Worm (Caenorhabditis elegans) whole organism, L2 larva: Measurements from ENCODE around the gene C47E12.2.

Experiments used
- C34F6.9 ChIP-seq: fragments of 150-350 bp; optimal IDR thresholded peaks from 2 replicates; lab custom pipeline; 2014; ENCODE audit warnings: missing biosample characterization, missing genetic modification characterization
- F13H6.1 ChIP-seq: sonication (generic microtip); optimal IDR thresholded peaks from 2 replicates; lab custom pipeline; 2016; ENCODE audit warnings: missing genetic modification characterization, missing compliant biosample characterization
- R02D3.7 ChIP-seq: fragments of 150-350 bp; optimal IDR thresholded peaks from 2 replicates; lab custom pipeline; 2014; ENCODE audit warnings: missing biosample characterization, missing genetic modification characterization
- Y55F3AM.14 ChIP-seq: fragments of 200-800 bp; sonication (Bioruptor generic); optimal IDR thresholded peaks from 2 replicates; lab custom pipeline; 2018; ENCODE audit warnings: mild to moderate bottlenecking, missing genetic modification characterization, missing compliant biosample characterization
- ZK546.5 ChIP-seq: sonication (generic microtip); optimal IDR thresholded peaks from 2 replicates; lab custom pipeline; 2017; ENCODE audit warnings: missing biosample characterization, missing genetic modification characterization
- alr-1 ChIP-seq: fragments of 150-350 bp; optimal IDR thresholded peaks from 2 replicates; lab custom pipeline; 2014; ENCODE audit warnings: missing biosample characterization, missing genetic modification characterization
- aly-2 ChIP-seq: fragments of 150-350 bp; optimal IDR thresholded peaks from 2 replicates; lab custom pipeline; 2014; ENCODE audit warnings: missing biosample characterization, missing genetic modification characterization
- ama-1 ChIP-seq: fragments of 150-350 bp; optimal IDR thresholded peaks from 2 replicates; lab custom pipeline; 2018; ENCODE audit warnings: inconsistent platforms
- blmp-1 ChIP-seq: sonication (generic microtip); optimal IDR thresholded peaks from 2 replicates; lab custom pipeline; 2017; ENCODE audit warnings: missing genetic modification characterization, mild to moderate bottlenecking, missing compliant biosample characterization, antibody characterized with exemption, moderate library complexity; ENCODE audit not compliant: insufficient read depth
- ceh-16 ChIP-seq: fragments of 150-350 bp; optimal IDR thresholded peaks from 2 replicates; lab custom pipeline; 2014; ENCODE audit warnings: missing biosample characterization, missing genetic modification characterization
- ceh-82 ChIP-seq: fragments of 150-350 bp; optimal IDR thresholded peaks from 2 replicates; lab custom pipeline; 2014; ENCODE audit warnings: missing biosample characterization, missing genetic modification characterization
- dmd-4 ChIP-seq: sonication (generic microtip); optimal IDR thresholded peaks from 2 replicates; lab custom pipeline; 2017; ENCODE audit warnings: missing biosample characterization, missing genetic modification characterization
- egl-27 ChIP-seq: sonication (generic microtip); optimal IDR thresholded peaks from 3 replicates; lab custom pipeline; 2017; ENCODE audit warnings: missing biosample characterization, missing genetic modification reagents, missing genetic modification characterization
- elt-1 ChIP-seq: fragments of 150-350 bp; optimal IDR thresholded peaks from 2 replicates; lab custom pipeline; 2014; ENCODE audit warnings: missing biosample characterization, missing genetic modification characterization
- elt-3 ChIP-seq: sonication (generic microtip); optimal IDR thresholded peaks from 2 replicates; lab custom pipeline; 2017; ENCODE audit warnings: missing biosample characterization, missing genetic modification characterization
- fos-1 ChIP-seq: fragments of 150-350 bp; optimal IDR thresholded peaks from 2 replicates; lab custom pipeline; 2014; ENCODE audit warnings: missing biosample characterization, missing genetic modification characterization
- gmeb-1 ChIP-seq: fragments of 150-350 bp; optimal IDR thresholded peaks from 2 replicates; lab custom pipeline; 2014; ENCODE audit warnings: missing biosample characterization, missing genetic modification characterization
- lin-11 ChIP-seq: fragments of 150-350 bp; sonication (generic microtip); optimal IDR thresholded peaks from 2 replicates; lab custom pipeline; 2014; ENCODE audit warnings: missing biosample characterization, missing genetic modification characterization, inconsistent platforms, mixed read lengths
- lin-13 ChIP-seq: fragments of 150-350 bp; optimal IDR thresholded peaks from 2 replicates; lab custom pipeline; 2014; ENCODE audit warnings: missing biosample characterization, missing genetic modification reagents, missing genetic modification characterization
- lsy-2 ChIP-seq, 2 experiments: fragments of 150-350 bp in 1 of 2; sonication (generic microtip) in 1 of 2; optimal IDR thresholded peaks; 2 replicates each; lab custom pipeline; 2014 to 2017; ENCODE audit warnings: missing biosample characterization in 2 of 2, missing genetic modification characterization in 2 of 2
- mab-5 ChIP-seq: fragments of 150-350 bp; optimal IDR thresholded peaks from 2 replicates; lab custom pipeline; 2014; ENCODE audit warnings: missing biosample characterization, missing genetic modification characterization
- mbf-1 ChIP-seq: sonication (generic microtip); optimal IDR thresholded peaks from 2 replicates; lab custom pipeline; 2017; ENCODE audit warnings: missing biosample characterization, missing genetic modification characterization
- mdl-1 ChIP-seq, 2 experiments: fragments of 150-350 bp in 1 of 2; sonication (generic microtip) in 1 of 2; optimal IDR thresholded peaks; 2 replicates each; lab custom pipeline; 2017; ENCODE audit warnings: missing biosample characterization in 2 of 2, missing genetic modification characterization in 2 of 2
- nhr-10 ChIP-seq: sonication (generic microtip); optimal IDR thresholded peaks from 2 replicates; lab custom pipeline; 2017; ENCODE audit warnings: missing biosample characterization, missing genetic modification characterization
- nhr-11 ChIP-seq: fragments of 150-350 bp; optimal IDR thresholded peaks from 2 replicates; lab custom pipeline; 2014; ENCODE audit warnings: missing biosample characterization, missing genetic modification characterization
- nhr-12 ChIP-seq: fragments of 150-350 bp; optimal IDR thresholded peaks from 2 replicates; lab custom pipeline; 2014; ENCODE audit warnings: missing biosample characterization, missing genetic modification characterization
- nhr-129 ChIP-seq: fragments of 150-350 bp; optimal IDR thresholded peaks from 2 replicates; lab custom pipeline; 2014; ENCODE audit warnings: missing biosample characterization, missing genetic modification characterization
- nhr-23 ChIP-seq: fragments of 150-350 bp; optimal IDR thresholded peaks from 2 replicates; lab custom pipeline; 2014; ENCODE audit warnings: missing biosample characterization, missing genetic modification reagents, missing genetic modification characterization
- nhr-25 ChIP-seq: fragments of 150-350 bp; sonication (generic microtip); optimal IDR thresholded peaks from 3 replicates; lab custom pipeline; 2014; ENCODE audit warnings: missing biosample characterization, missing genetic modification characterization
- nhr-77 ChIP-seq: fragments of 150-350 bp; optimal IDR thresholded peaks from 2 replicates; lab custom pipeline; 2014; ENCODE audit warnings: missing biosample characterization, missing genetic modification characterization
- peb-1 ChIP-seq: fragments of 150-350 bp; optimal IDR thresholded peaks from 2 replicates; lab custom pipeline; 2014; ENCODE audit warnings: missing biosample characterization, missing genetic modification characterization
- sem-4 ChIP-seq: fragments of 150-350 bp; optimal IDR thresholded peaks from 2 replicates; lab custom pipeline; 2014; ENCODE audit warnings: missing biosample characterization, missing genetic modification reagents, missing genetic modification characterization
- skn-1 ChIP-seq: sonication (generic microtip); optimal IDR thresholded peaks from 2 replicates; lab custom pipeline; 2017; ENCODE audit warnings: missing biosample characterization, missing genetic modification characterization
- sma-3 ChIP-seq: sonication (generic microtip); optimal IDR thresholded peaks from 2 replicates; lab custom pipeline; 2016; ENCODE audit warnings: missing genetic modification reagents, missing genetic modification characterization, missing compliant biosample characterization
- sma-9 ChIP-seq, 2 experiments: fragments of 150-350 bp in 1 of 2; sonication (generic microtip) in 1 of 2; optimal IDR thresholded peaks; 2 replicates each; lab custom pipeline; 2014 to 2016; ENCODE audit warnings: missing genetic modification characterization in 2 of 2, mild to moderate bottlenecking in 1 of 2, missing biosample characterization in 1 of 2, missing compliant biosample characterization in 1 of 2, missing genetic modification reagents in 1 of 2, moderate library complexity in 1 of 2
- snpc-4 ChIP-seq: fragments of 150-350 bp; optimal IDR thresholded peaks from 2 replicates; lab custom pipeline; 2014; ENCODE audit warnings: missing biosample characterization, missing genetic modification characterization
- unc-39 ChIP-seq: fragments of 150-350 bp; optimal IDR thresholded peaks from 2 replicates; lab custom pipeline; 2014; ENCODE audit warnings: missing biosample characterization, missing genetic modification characterization
- unc-55 ChIP-seq: fragments of 150-350 bp; sonication (generic microtip); optimal IDR thresholded peaks from 3 replicates; lab custom pipeline; 2014; ENCODE audit warnings: missing biosample characterization, missing genetic modification reagents, missing genetic modification characterization
- ztf-1 ChIP-seq: fragments of 200-800 bp; sonication (Bioruptor generic); conservative IDR thresholded peaks from 2 replicates; pipeline ENCODE4 v1.3.6; 2022; ENCODE audit warnings: missing genetic modification characterization, missing compliant biosample characterization
- ztf-4 ChIP-seq: fragments of 150-350 bp; optimal IDR thresholded peaks from 2 replicates; lab custom pipeline; 2014; ENCODE audit warnings: missing biosample characterization, missing genetic modification characterization

Gene C47E12.2

ce11 chrIV:10007758-10008157 is 4.5 kb upstream of the C47E12.2 start (continued):
- TF ChIP-seq ceh-82 (tag; lab: Kevin White, UChicago) (no peak), lin-11 (no peak), ceh-16 (tag; lab: Kevin White, UChicago) (no peak), ZK546.5 (tag; lab: Kevin White, UChicago) (no peak), nhr-129 (peak; percentile 11), blmp-1 (tag; lab: Kevin White, UChicago) (peak; percentile 93), mab-5 (no peak), elt-3 (no peak), elt-1 (tag; lab: Kevin White, UChicago) (no peak)

ce11 chrIV:10006792-10007191 is 3.5 kb upstream of the C47E12.2 start, which contains the start of gene C47E12.13:
TSS of gene C47E12.13 (minus strand) at chrIV:10006892.
- TF ChIP-seq lsy-2 (tag; optimal IDR thresholded peaks at IDR 0.05; lab: Kevin White, UChicago) (no peak), R02D3.7 (tag; lab: Kevin White, UChicago) (no peak), ZK546.5 (tag; lab: Kevin White, UChicago) (no peak), unc-55 (GFP tag; lab: Kevin White, UChicago) (no peak)
- TF ChIP-seq, all 48 proteins: peak for 0

DNA sequence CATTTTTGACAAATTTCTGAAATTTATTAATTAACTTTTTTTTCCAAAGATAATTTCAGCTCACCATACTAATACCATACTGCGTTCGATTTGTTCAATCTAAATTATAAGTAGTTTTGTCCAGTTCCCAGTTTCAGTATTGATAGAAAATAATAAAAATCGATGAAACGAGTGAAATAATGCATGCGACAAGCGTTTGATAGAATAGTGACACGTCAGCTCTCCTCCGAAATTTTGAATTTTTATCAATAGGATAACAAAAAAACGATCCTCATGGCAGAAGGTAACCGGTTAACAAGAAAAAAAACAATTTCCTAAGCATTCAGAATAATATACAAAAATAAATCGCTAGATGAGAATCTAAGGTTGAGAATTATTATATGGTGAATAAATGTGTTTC is 1.6 kb downstream of the C47E12.2 start, which contains the start of gene C47E12.3:
C47E12.3 (minus strand) TSS at position 101 of the 400 bp plus-strand sequence.
- no peak for TF ChIP-seq C34F6.9 (tag; lab: Kevin White, UChicago)

DNA sequence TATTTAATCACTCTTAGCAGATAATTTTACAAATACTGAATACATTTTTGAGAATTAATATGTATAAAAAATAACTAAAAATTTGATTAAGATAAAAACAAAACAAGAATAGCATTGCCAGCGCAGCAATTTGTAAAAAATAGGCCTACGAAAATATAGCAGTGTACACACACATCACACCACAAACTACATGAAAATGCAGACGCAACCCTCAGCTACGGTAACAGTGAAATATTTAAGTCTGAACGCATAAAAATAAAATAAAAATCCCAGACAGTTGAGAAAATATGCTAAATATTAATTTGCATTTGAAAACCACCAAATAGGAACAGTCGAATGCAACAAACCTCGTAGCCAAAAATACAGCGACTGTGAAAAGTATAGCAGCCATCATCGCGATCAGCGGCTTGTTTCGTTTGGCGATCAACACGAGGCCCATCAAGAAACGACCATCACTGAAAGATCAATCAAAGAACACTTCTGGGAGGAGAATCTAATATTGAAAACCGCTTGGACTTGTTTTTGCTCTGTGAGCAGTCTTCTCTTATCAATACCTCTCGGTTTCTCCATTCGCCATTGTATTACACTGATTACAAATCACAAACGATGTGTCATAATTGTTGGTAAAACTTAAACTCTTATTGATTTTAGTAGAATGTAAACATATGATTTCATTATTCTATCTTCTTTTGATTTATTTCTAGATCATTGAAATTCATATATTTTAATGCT is 4.6 kb downstream of the C47E12.2 start, which contains the start of gene pyp-1:
pyp-1 (minus strand) TSS at position 439 of the 732 bp plus-strand sequence.
- TF ChIP-seq sma-9 (GFP tag; optimal IDR thresholded peaks at IDR 0.05; lab: Kevin White, UChicago) (peak; percentile 22), sma-9 (tag; optimal IDR thresholded peaks at IDR 0.05; lab: Kevin White, UChicago) (no peak), ama-1 (lab: Kevin White, UChicago) (peak; percentile 33), lsy-2 (tag; optimal IDR thresholded peaks at IDR 0.05; lab: Kevin White, UChicago) (peak in 1 of 2 experiments; percentile 69), fos-1 (tag; lab: Kevin White, UChicago) (peak; percentile 56), aly-2 (tag; lab: Kevin White, UChicago) (no peak), F13H6.1 (no peak), unc-55 (GFP tag; lab: Kevin White, UChicago) (peak; percentile 34)
- TF ChIP-seq, all 48 proteins: peak for 5

DNA sequence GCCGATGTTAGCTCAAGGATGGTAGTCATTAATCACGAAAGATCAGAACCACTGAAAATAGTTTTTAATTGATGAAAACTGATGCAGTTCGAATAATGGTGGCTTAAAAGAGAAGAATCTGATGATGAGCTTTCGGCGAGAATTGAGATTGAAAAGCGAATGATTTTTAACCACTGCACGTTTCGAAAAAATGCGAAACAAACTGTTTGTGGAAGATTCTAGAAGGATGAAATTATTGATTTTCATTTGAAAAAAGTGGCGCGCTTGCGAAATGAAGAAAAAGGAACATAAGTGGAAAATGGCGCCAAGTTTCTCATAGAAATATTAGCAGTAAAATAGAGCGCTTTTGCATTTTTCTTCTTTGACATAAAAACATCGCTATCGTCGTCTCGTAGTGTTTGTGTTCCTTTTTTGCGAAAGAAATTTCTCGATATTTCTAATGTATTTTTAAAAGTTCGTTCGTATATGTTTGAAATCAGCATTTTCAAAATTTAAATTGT is 8.4 kb downstream of the C47E12.2 start, which contains the start of gene uba-1:
uba-1 (minus strand) TSS at position 51 of the 500 bp plus-strand sequence.
- peak; percentile 5 for TF ChIP-seq gmeb-1 (tag; lab: Kevin White, UChicago)
- peak; percentile 13 for TF ChIP-seq F13H6.1
- TF ChIP-seq skn-1 (tag; lab: Kevin White, UChicago) = no peak
- no peak for TF ChIP-seq snpc-4 (tag; lab: Kevin White, UChicago)
- no peak for TF ChIP-seq sem-4 (tag; lab: Kevin White, UChicago)
- peak; percentile 41 for TF ChIP-seq sma-3 (GFP tag; lab: Kevin White, UChicago)
- TF ChIP-seq nhr-129 = no peak
- TF ChIP-seq blmp-1 (tag; lab: Kevin White, UChicago) = no peak
- TF ChIP-seq ztf-4 = no peak
- no peak for TF ChIP-seq dmd-4 (tag; lab: Kevin White, UChicago)
- peak; percentile 12 for TF ChIP-seq mab-5
- peak; percentile 55 for TF ChIP-seq C34F6.9 (tag; lab: Kevin White, UChicago)
- peak; percentile 67 for TF ChIP-seq nhr-25 (tag; lab: Kevin White, UChicago)
- no peak for TF ChIP-seq ztf-1 (GFP tag; lab: Robert Waterston, UW)
- no peak for TF ChIP-seq nhr-23
- no peak for TF ChIP-seq ceh-82 (tag; lab: Kevin White, UChicago)
- TF ChIP-seq unc-55 (GFP tag; lab: Kevin White, UChicago) = peak; percentile 55
- TF ChIP-seq ceh-16 (tag; lab: Kevin White, UChicago) = no peak
- no peak for TF ChIP-seq mdl-1 (tag; optimal IDR thresholded peaks at IDR 0.05; lab: Kevin White, UChicago)
- no peak for TF ChIP-seq unc-39
- TF ChIP-seq elt-3 = no peak
- TF ChIP-seq nhr-10 (tag; lab: Kevin White, UChicago) = no peak
- no peak for TF ChIP-seq sma-9 (GFP tag; optimal IDR thresholded peaks at IDR 0.05; lab: Kevin White, UChicago)
- no peak for TF ChIP-seq sma-9 (tag; optimal IDR thresholded peaks at IDR 0.05; lab: Kevin White, UChicago)
- TF ChIP-seq nhr-12 (tag; lab: Kevin White, UChicago) = no peak
- no peak for TF ChIP-seq egl-27 (tag; lab: Kevin White, UChicago)
- no peak for TF ChIP-seq nhr-11 (tag; lab: Kevin White, UChicago)
- no peak for TF ChIP-seq ZK546.5 (tag; lab: Kevin White, UChicago)
- no peak for TF ChIP-seq alr-1
- TF ChIP-seq peb-1 (tag; lab: Kevin White, UChicago) = no peak
- no peak for TF ChIP-seq aly-2 (tag; lab: Kevin White, UChicago)
- no peak for TF ChIP-seq mbf-1
- no peak for TF ChIP-seq lin-13 (GFP tag; lab: Kevin White, UChicago)
- no peak for TF ChIP-seq R02D3.7 (tag; lab: Kevin White, UChicago)
- TF ChIP-seq Y55F3AM.14 = peak; percentile 60
- no peak for TF ChIP-seq lin-11
- no peak for TF ChIP-seq fos-1 (tag; lab: Kevin White, UChicago)
- TF ChIP-seq nhr-77 = no peak
